Fruit fly (Drosophila melanogaster) whole organism, pupa: ENCODE results near the gene Nct.

Experiments used
- CG14655 ChIP-seq: fragments of 200-800 bp; sonication (Bioruptor generic); optimal IDR thresholded peaks from 3 replicates; lab custom pipeline; 2017; ENCODE audit warnings: mild to moderate bottlenecking, missing biosample characterization, missing genetic modification reagents, missing genetic modification characterization
- CG4496 ChIP-seq: fragments of 200-800 bp; sonication (Bioruptor generic); IDR thresholded peaks from 3 replicates; pipeline ENCODE4 v1.3.6; 2022; ENCODE audit warnings: missing biosample characterization, missing genetic modification characterization
- CG8159 ChIP-seq: fragments of 200-800 bp; sonication (Bioruptor generic); optimal IDR thresholded peaks from 3 replicates; lab custom pipeline; 2018; ENCODE audit warnings: missing biosample characterization, mild to moderate bottlenecking, missing genetic modification characterization, moderate library complexity
- CG9948 ChIP-seq: fragments of 200-800 bp; sonication (Bioruptor generic); optimal IDR thresholded peaks from 2 replicates; lab custom pipeline; 2018; ENCODE audit warnings: missing biosample characterization, mild to moderate bottlenecking, missing genetic modification characterization, moderate library complexity
- Pif1A ChIP-seq: fragments of 200-800 bp; sonication (Bioruptor generic); optimal IDR thresholded peaks from 3 replicates; lab custom pipeline; 2016; ENCODE audit warnings: missing biosample characterization, missing genetic modification characterization

DNA sequence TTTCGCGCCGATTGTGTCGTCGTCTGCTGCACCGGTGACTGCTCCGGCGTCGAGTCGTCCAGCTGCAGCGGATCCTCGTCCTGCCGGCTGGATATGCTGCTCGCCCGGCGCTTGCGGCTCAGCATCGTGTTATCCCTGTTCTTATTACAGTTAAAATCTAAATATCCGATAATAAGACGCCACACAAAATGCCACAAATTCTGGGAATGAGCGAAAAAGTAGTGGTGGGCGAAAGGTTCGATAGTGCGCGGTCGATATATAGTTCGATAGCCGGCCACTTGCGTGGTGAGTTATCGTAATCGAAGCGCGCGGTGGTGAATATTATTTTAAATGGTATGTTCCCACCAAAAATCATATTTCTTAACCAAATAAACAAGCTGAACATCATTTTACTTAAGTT, 46.4 kb upstream of the Nct start, which contains the start of gene polybromo:
- no peak for TF ChIP-seq CG9948
- no peak for TF ChIP-seq CG14655 (GFP tag; lab: Kevin White, UChicago)
- TF ChIP-seq Pif1A (GFP tag; lab: Kevin White, UChicago), result no peak
- no peak for TF ChIP-seq CG8159 (tag; lab: Kevin White, UChicago)
- TF ChIP-seq CG4496 (GFP tag; lab: Robert Waterston, UW), result no peak
